Worm (Caenorhabditis elegans): ENCODE results near the gene sft-4.
A peak's percentile ranks its signal among the peaks of the same experiment; 100 is the strongest.

sft-4 gene

ce11 chrX:5780672-5781182, at the start of gene sft-4:
TSS of gene sft-4 (minus strand) at chrX:5780722.
- TF ChIP-seq pes-1 (GFP tag; IDR thresholded peaks at IDR 0.05) (no peak), tbx-37 (GFP tag; conservative IDR thresholded peaks at IDR 0.05) (no peak), scrt-1 (GFP tag; IDR thresholded peaks at IDR 0.05) (no peak), tra-4 (tag; optimal IDR thresholded peaks at IDR 0.05) (no peak), hmg-4 (GFP tag; optimal IDR thresholded peaks at IDR 0.05) (no peak), F13C5.2 (tag; optimal IDR thresholded peaks at IDR 0.05) (no peak), ets-7 (tag; optimal IDR thresholded peaks at IDR 0.05) (no peak)

ce11 chrX:5829175-5829574, 48.7 kb upstream of the sft-4 start, which contains the start of gene acp-5:
TSS of gene acp-5 (plus strand) at chrX:5829435.
- no peak for TF ChIP-seq F13C5.2 (tag; optimal IDR thresholded peaks at IDR 0.05)
- no peak for TF ChIP-seq scrt-1 (GFP tag; IDR thresholded peaks at IDR 0.05)
- TF ChIP-seq hmbx-1 (tag; optimal IDR thresholded peaks at IDR 0.05) = no peak
- no peak for TF ChIP-seq ets-7 (tag; optimal IDR thresholded peaks at IDR 0.05)
- no peak for TF ChIP-seq hmg-4 (GFP tag; optimal IDR thresholded peaks at IDR 0.05)
- TF ChIP-seq aly-1 (tag; optimal IDR thresholded peaks at IDR 0.05) = no peak
- no peak for TF ChIP-seq flt-1 (GFP tag; IDR thresholded peaks at IDR 0.05)
- TF ChIP-seq tra-4 (tag; optimal IDR thresholded peaks at IDR 0.05) = no peak
- no peak for TF ChIP-seq ceh-13 (GFP tag; optimal IDR thresholded peaks at IDR 0.05)
- no peak for TF ChIP-seq ceh-36 (tag; optimal IDR thresholded peaks at IDR 0.05)
- TF ChIP-seq tbx-37 (GFP tag; conservative IDR thresholded peaks at IDR 0.05) = no peak

- TF ChIP-seq tbx-37 (GFP tag; conservative IDR thresholded peaks at IDR 0.05) = no peak
- TF ChIP-seq ceh-13 (GFP tag; optimal IDR thresholded peaks at IDR 0.05) = no peak
- no peak for TF ChIP-seq hnd-1 (tag; optimal IDR thresholded peaks at IDR 0.05)
- no peak for TF ChIP-seq ceh-36 (tag; optimal IDR thresholded peaks at IDR 0.05)
- TF ChIP-seq hmg-4 (GFP tag; optimal IDR thresholded peaks at IDR 0.05) = no peak
- TF ChIP-seq tbx-11 (GFP tag; IDR thresholded peaks at IDR 0.05) = no peak
- TF ChIP-seq ama-1 (optimal IDR thresholded peaks at IDR 0.05) = no peak
- no peak for TF ChIP-seq tra-4 (tag; optimal IDR thresholded peaks at IDR 0.05)
- no peak for TF ChIP-seq F13C5.2 (tag; optimal IDR thresholded peaks at IDR 0.05)
- TF ChIP-seq ets-7 (tag; optimal IDR thresholded peaks at IDR 0.05) = no peak
- TF ChIP-seq pes-1 (GFP tag; IDR thresholded peaks at IDR 0.05) = no peak
- TF ChIP-seq scrt-1 (GFP tag; IDR thresholded peaks at IDR 0.05) = no peak
- TF ChIP-seq flt-1 (GFP tag; IDR thresholded peaks at IDR 0.05) = no peak
Measured at ce11 chrX:5828085-5828484, 47.6 kb upstream of the sft-4 start.

ce11 chrX:5826976-5827375, 46.5 kb upstream of the sft-4 start:
- TF ChIP-seq tbx-11 (GFP tag; IDR thresholded peaks at IDR 0.05) = no peak
- peak; percentile 76 for TF ChIP-seq ama-1 (optimal IDR thresholded peaks at IDR 0.05)

ce11 chrX:5821842-5822241, 41.3 kb upstream of the sft-4 start, which contains the start of gene hbl-1:
TSS of gene hbl-1 (plus strand) at chrX:5822142.
- TF ChIP-seq sea-1 (GFP tag; conservative IDR thresholded peaks at IDR 0.05) (no peak), F13C5.2 (tag; optimal IDR thresholded peaks at IDR 0.05) (no peak), tbx-11 (GFP tag; IDR thresholded peaks at IDR 0.05) (no peak), scrt-1 (GFP tag; IDR thresholded peaks at IDR 0.05) (no peak), hmbx-1 (tag; optimal IDR thresholded peaks at IDR 0.05) (no peak), flt-1 (GFP tag; IDR thresholded peaks at IDR 0.05) (no peak), ceh-36 (tag; optimal IDR thresholded peaks at IDR 0.05) (no peak), ets-7 (tag; optimal IDR thresholded peaks at IDR 0.05) (no peak), pes-1 (GFP tag; IDR thresholded peaks at IDR 0.05) (no peak), B0310.2 (tag; optimal IDR thresholded peaks at IDR 0.05) (no peak), ama-1 (optimal IDR thresholded peaks at IDR 0.05) (no peak), aly-1 (tag; optimal IDR thresholded peaks at IDR 0.05) (no peak), hnd-1 (tag; optimal IDR thresholded peaks at IDR 0.05) (no peak), tra-4 (tag; optimal IDR thresholded peaks at IDR 0.05) (no peak), tbx-37 (GFP tag; conservative IDR thresholded peaks at IDR 0.05) (no peak), ceh-13 (GFP tag; optimal IDR thresholded peaks at IDR 0.05) (no peak), hmg-4 (GFP tag; optimal IDR thresholded peaks at IDR 0.05) (no peak)

ce11 chrX:5820880-5821279, 40.4 kb upstream of the sft-4 start:
- TF ChIP-seq ceh-36 (tag; optimal IDR thresholded peaks at IDR 0.05) = no peak
- peak; percentile 65 for TF ChIP-seq hmg-4 (GFP tag; optimal IDR thresholded peaks at IDR 0.05)

- no peak for TF ChIP-seq flt-1 (GFP tag; IDR thresholded peaks at IDR 0.05)
- 0 out of 2 replicates have a peak, but pooled peaks have one; percentile 26 for TF ChIP-seq pes-1 (GFP tag; IDR thresholded peaks at IDR 0.05)
Measured at ce11 chrX:5819702-5820470, 39.4 kb upstream of the sft-4 start.

ce11 chrX:5818176-5818575, 37.7 kb upstream of the sft-4 start:
- 0 out of 2 replicates have a peak, but pooled peaks have one; percentile 16 for TF ChIP-seq sea-1 (GFP tag; conservative IDR thresholded peaks at IDR 0.05)
- TF ChIP-seq flt-1 (GFP tag; IDR thresholded peaks at IDR 0.05) = 0 out of 2 replicates have a peak, but pooled peaks have one; percentile 34
- peak; percentile 86 for TF ChIP-seq hmg-4 (GFP tag; optimal IDR thresholded peaks at IDR 0.05)
- TF ChIP-seq tra-4 (tag; optimal IDR thresholded peaks at IDR 0.05) = no peak
- TF ChIP-seq B0310.2 (tag; optimal IDR thresholded peaks at IDR 0.05) = no peak
- TF ChIP-seq hnd-1 (tag; optimal IDR thresholded peaks at IDR 0.05) = no peak
- TF ChIP-seq F13C5.2 (tag; optimal IDR thresholded peaks at IDR 0.05) = peak; percentile 29
- TF ChIP-seq tbx-37 (GFP tag; conservative IDR thresholded peaks at IDR 0.05) = no peak
- TF ChIP-seq scrt-1 (GFP tag; IDR thresholded peaks at IDR 0.05) = 0 out of 2 replicates have a peak, but pooled peaks have one; percentile 19
- no peak for TF ChIP-seq tbx-11 (GFP tag; IDR thresholded peaks at IDR 0.05)
